Worm (Caenorhabditis elegans): ENCODE data around the gene col-174.

- no peak for TF ChIP-seq hlh-30 (tag; optimal IDR thresholded peaks at IDR 0.05; ENCODE audit: insufficient read depth)
- no peak for TF ChIP-seq nhr-11 (tag; optimal IDR thresholded peaks at IDR 0.05)
- TF ChIP-seq ceh-14 (tag; optimal IDR thresholded peaks at IDR 0.05) = no peak
- TF ChIP-seq nfya-1 (tag; optimal IDR thresholded peaks at IDR 0.05) = no peak
- no peak for TF ChIP-seq dmd-4 (tag; optimal IDR thresholded peaks at IDR 0.05; ENCODE audit: borderline replicate concordance)
- no peak for TF ChIP-seq nhr-232 (tag; optimal IDR thresholded peaks at IDR 0.05)
- TF ChIP-seq ref-2 (tag; optimal IDR thresholded peaks at IDR 0.05) = no peak
- TF ChIP-seq ama-1 (optimal IDR thresholded peaks at IDR 0.05) = no peak
- TF ChIP-seq rnt-1 (tag; optimal IDR thresholded peaks at IDR 0.05) = no peak
- TF ChIP-seq ceh-2 (tag; optimal IDR thresholded peaks at IDR 0.05) = no peak
- no peak for TF ChIP-seq ztf-16 (tag; optimal IDR thresholded peaks at IDR 0.05)
- no peak for TF ChIP-seq pat-9 (tag; optimal IDR thresholded peaks at IDR 0.05)
- no peak for TF ChIP-seq pha-4 (tag; optimal IDR thresholded peaks at IDR 0.05)
- no peak for TF ChIP-seq sox-4 (tag; optimal IDR thresholded peaks at IDR 0.05)
These were observed 9.7 kb upstream of the col-174 start for ce11 chrX:7536869-7537268.
